Fruit fly (Drosophila melanogaster): ENCODE results near the gene EloA.

Gene EloA

dm6 chr3R:23221680-23222148, 29.6 kb upstream of the EloA start:
- TF ChIP-seq CG17385 (GFP tag; optimal IDR thresholded peaks at IDR 0.05), result no peak
- no peak for TF ChIP-seq hb (GFP tag; IDR thresholded peaks at IDR 0.05; ENCODE audit: partially characterized antibody)
- TF ChIP-seq HLHmδ (GFP tag; optimal IDR thresholded peaks at IDR 0.05), result no peak
- no peak for TF ChIP-seq CG11093 (GFP tag; IDR thresholded peaks at IDR 0.05)
- no peak for TF ChIP-seq CG7963 (GFP tag; IDR thresholded peaks at IDR 0.05; ENCODE audit: partially characterized antibody)
- no peak for TF ChIP-seq sc (optimal IDR thresholded peaks at IDR 0.05)
- TF ChIP-seq sc (GFP tag; optimal IDR thresholded peaks at IDR 0.05), result no peak
- no peak for TF ChIP-seq fru (optimal IDR thresholded peaks at IDR 0.05)
- TF ChIP-seq z (GFP tag; IDR thresholded peaks at IDR 0.05), result no peak
- no peak for TF ChIP-seq pum (GFP tag; optimal IDR thresholded peaks at IDR 0.05)
- TF ChIP-seq CG7372 (GFP tag; IDR thresholded peaks at IDR 0.05), result no peak
- peak; percentile 46; the same call in 1 of the 2 replicates for TF ChIP-seq bbx (GFP tag; IDR thresholded peaks at IDR 0.05; ENCODE audit: partially characterized antibody)
- TF ChIP-seq ap (GFP tag; IDR thresholded peaks at IDR 0.05), result no peak
- no peak for TF ChIP-seq Awh (GFP tag; IDR thresholded peaks at IDR 0.05)
- no peak for TF ChIP-seq NfI (GFP tag; optimal IDR thresholded peaks at IDR 0.05)
- 0 out of 4 replicates have a peak, but pooled peaks have one; percentile 31 for TF ChIP-seq chinmo (GFP tag; IDR thresholded peaks at IDR 0.05; ENCODE audit: partially characterized antibody)
- TF ChIP-seq gsb (GFP tag; IDR thresholded peaks at IDR 0.05), result no peak
- peak; percentile 65 for TF ChIP-seq CG12659 (GFP tag; optimal IDR thresholded peaks at IDR 0.05)
- TF ChIP-seq gce (GFP tag; IDR thresholded peaks at IDR 0.05), result no peak
- TF ChIP-seq lab (GFP tag; optimal IDR thresholded peaks at IDR 0.05), result no peak
- peak; percentile 25 for TF ChIP-seq YL-1 (GFP tag; optimal IDR thresholded peaks at IDR 0.05)
- TF ChIP-seq dimm (GFP tag; IDR thresholded peaks at IDR 0.05), result no peak
- TF ChIP-seq Poxn (GFP tag; IDR thresholded peaks at IDR 0.05), result no peak
- no peak for TF ChIP-seq knrl (GFP tag; IDR thresholded peaks at IDR 0.05; ENCODE audit: partially characterized antibody)
- no peak for TF ChIP-seq Asciz (GFP tag; optimal IDR thresholded peaks at IDR 0.05)
- TF ChIP-seq rib (GFP tag; IDR thresholded peaks at IDR 0.05), result no peak; the same call in 1 of the 2 replicates
- no peak for TF ChIP-seq CrebB (tag; optimal IDR thresholded peaks at IDR 0.05)
- no peak for TF ChIP-seq ATbp (GFP tag; optimal IDR thresholded peaks at IDR 0.05)
- peak; percentile 69 for TF ChIP-seq nom (GFP tag; optimal IDR thresholded peaks at IDR 0.05)
- TF ChIP-seq Oli (tag; optimal IDR thresholded peaks at IDR 0.05), result no peak
- TF ChIP-seq trem (tag; optimal IDR thresholded peaks at IDR 0.05), result no peak
- peak; percentile 1 for TF ChIP-seq Jarid2 (GFP tag; optimal IDR thresholded peaks at IDR 0.05)
- peak; percentile 3 for TF ChIP-seq her (GFP tag; optimal IDR thresholded peaks at IDR 0.05)
- TF ChIP-seq so (GFP tag; IDR thresholded peaks at IDR 0.05), result no peak
- TF ChIP-seq CG12104 (GFP tag; optimal IDR thresholded peaks at IDR 0.05), result no peak
- no peak for TF ChIP-seq twi (tag; optimal IDR thresholded peaks at IDR 0.05)
- TF ChIP-seq CG6689 (GFP tag; IDR thresholded peaks at IDR 0.05), result no peak
- no peak for TF ChIP-seq dm (GFP tag; optimal IDR thresholded peaks at IDR 0.05)
- peak; percentile 53 for TF ChIP-seq Fer1 (GFP tag; optimal IDR thresholded peaks at IDR 0.05)
- TF ChIP-seq cato (GFP tag; optimal IDR thresholded peaks at IDR 0.05; ENCODE audit: borderline replicate concordance), result no peak
- no peak for TF ChIP-seq NC2β (GFP tag; optimal IDR thresholded peaks at IDR 0.05)
- TF ChIP-seq croc (GFP tag; conservative IDR thresholded peaks at IDR 0.05), result no peak
- peak; percentile 55 for TF ChIP-seq CG34376 (GFP tag; optimal IDR thresholded peaks at IDR 0.05)
- TF ChIP-seq CG2199 (GFP tag; IDR thresholded peaks at IDR 0.05), result no peak
- TF ChIP-seq shn (GFP tag; optimal IDR thresholded peaks at IDR 0.05), result no peak
- peak; percentile 33 for TF ChIP-seq CG13624 (GFP tag; optimal IDR thresholded peaks at IDR 0.05)
- TF ChIP-seq Nf-YC (tag; optimal IDR thresholded peaks at IDR 0.05), result no peak
- TF ChIP-seq CG10654 (GFP tag; optimal IDR thresholded peaks at IDR 0.05), result no peak
- TF ChIP-seq CG13894 (tag; optimal IDR thresholded peaks at IDR 0.05), result peak; percentile 26
- TF ChIP-seq gro (GFP tag; optimal IDR thresholded peaks at IDR 0.05), result peak; percentile 54
- TF ChIP-seq scrt (GFP tag; optimal IDR thresholded peaks at IDR 0.05), result peak; percentile 2
- TF ChIP-seq lmd (GFP tag; IDR thresholded peaks at IDR 0.05), result no peak
